Worm (Caenorhabditis elegans) whole organism, early embryonic: ENCODE data around the gene cla-1.

Source experiments
- B0310.2 ChIP-seq: sonication (generic microtip); optimal IDR thresholded peaks from 2 replicates; lab custom pipeline; 2016; ENCODE audit warnings: mild to moderate bottlenecking, missing genetic modification characterization, missing compliant biosample characterization
- F13C5.2 ChIP-seq: sonication (generic microtip); optimal IDR thresholded peaks from 2 replicates; lab custom pipeline; 2017; ENCODE audit warnings: mild to moderate bottlenecking, missing genetic modification characterization, inconsistent platforms, missing compliant biosample characterization
- ama-1 ChIP-seq: fragments of 150-350 bp; optimal IDR thresholded peaks from 2 replicates; lab custom pipeline; 2014
- ceh-13 ChIP-seq: fragments of 200-800 bp; sonication (Bioruptor generic); optimal IDR thresholded peaks from 2 replicates; lab custom pipeline; 2018; ENCODE audit warnings: mild to moderate bottlenecking, missing genetic modification characterization, missing compliant biosample characterization
- ceh-36 ChIP-seq: sonication (generic microtip); optimal IDR thresholded peaks from 2 replicates; lab custom pipeline; 2016; ENCODE audit warnings: missing genetic modification characterization, inconsistent platforms, missing compliant biosample characterization
- flt-1 ChIP-seq: fragments of 200-800 bp; sonication (Bioruptor generic); IDR thresholded peaks from 2 replicates; pipeline ENCODE4 v1.3.6; 2022; ENCODE audit warnings: missing genetic modification characterization, missing compliant biosample characterization
- scrt-1 ChIP-seq: fragments of 200-800 bp; sonication (Bioruptor generic); IDR thresholded peaks from 2 replicates; pipeline ENCODE4 v1.3.6; 2022; ENCODE audit warnings: missing genetic modification characterization, missing compliant biosample characterization
- sea-1 ChIP-seq: fragments of 200-800 bp; sonication (Bioruptor generic); conservative IDR thresholded peaks from 2 replicates; pipeline ENCODE4 v1.3.6; 2022; ENCODE audit warnings: missing genetic modification characterization, missing compliant biosample characterization
- tbx-11 ChIP-seq: fragments of 200-800 bp; sonication (Bioruptor generic); IDR thresholded peaks from 2 replicates; pipeline ENCODE4 v1.3.6; 2022; ENCODE audit warnings: missing genetic modification characterization, missing compliant biosample characterization
- tbx-37 ChIP-seq: fragments of 200-800 bp; sonication (Bioruptor generic); conservative IDR thresholded peaks from 2 replicates; pipeline ENCODE4 v1.3.6; 2022; ENCODE audit warnings: missing genetic modification reagents, missing genetic modification characterization, missing compliant biosample characterization

- TF ChIP-seq ceh-36 (tag; lab: Kevin White, UChicago) = no peak
- no peak for TF ChIP-seq flt-1 (GFP tag; lab: Robert Waterston, UW)
- no peak for TF ChIP-seq sea-1
- no peak for TF ChIP-seq ama-1
- no peak for TF ChIP-seq tbx-11
- no peak for TF ChIP-seq B0310.2 (tag; lab: Kevin White, UChicago)
- TF ChIP-seq tbx-37 = no peak
- no peak for TF ChIP-seq scrt-1 (GFP tag; lab: Robert Waterston, UW)
- no peak for TF ChIP-seq F13C5.2 (tag; lab: Kevin White, UChicago)
- TF ChIP-seq ceh-13 (GFP tag; lab: Kevin White, UChicago) = no peak
These were observed 70.8 kb downstream of the cla-1 start for ce11 chrIV:7659481-7659880.
